4 worm cellular contexts compared by ENCODE assay signal in the genomic region with DNA sequence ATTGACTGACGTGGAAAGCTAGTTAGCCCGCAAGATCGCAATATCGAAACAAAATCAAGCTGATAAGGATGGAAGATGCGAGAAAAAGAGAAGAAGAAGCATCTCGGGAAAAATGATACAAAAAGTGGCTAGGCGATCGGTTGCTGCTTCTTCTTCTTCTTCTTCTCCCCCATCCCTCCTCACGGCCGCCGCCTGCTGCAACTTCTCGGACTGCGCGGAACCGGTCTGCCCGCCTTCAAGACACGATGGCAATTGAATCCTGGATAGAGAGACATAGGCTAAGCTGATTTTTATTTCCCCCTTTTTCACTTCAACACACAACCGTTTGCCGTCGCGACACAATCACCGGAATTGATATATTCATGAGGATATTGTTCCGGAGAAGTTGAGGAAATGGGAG.
TF ChIP-seq lines count a peak whose summit lies in the region.

No protein-coding gene starts in this region.

TF ChIP-seq in whole organism, L1 larva, 84 proteins besides CTCF, POLR2A, EP300 and RAD21:
- no peak for TF ChIP-seq elt-2 (tag; optimal IDR thresholded peaks at IDR 0.05; lab: Kevin White, UChicago)
- peak; percentile 25 for TF ChIP-seq blmp-1 (tag; optimal IDR thresholded peaks at IDR 0.05; lab: Kevin White, UChicago)

TF ChIP-seq in whole organism, L3 larva, 47 proteins besides CTCF, POLR2A, EP300 and RAD21:
- TF ChIP-seq egl-5 (tag; optimal IDR thresholded peaks at IDR 0.05; lab: Kevin White, UChicago) (no peak), fos-1 (tag; optimal IDR thresholded peaks at IDR 0.05; lab: Kevin White, UChicago) (no peak), hmg-11 (tag; optimal IDR thresholded peaks at IDR 0.05; lab: Kevin White, UChicago) (no peak), lin-39 (tag; optimal IDR thresholded peaks at IDR 0.05; lab: Kevin White, UChicago) (no peak), mdl-1 (tag; optimal IDR thresholded peaks at IDR 0.05; lab: Kevin White, UChicago) (no peak), nhr-23 (tag; optimal IDR thresholded peaks at IDR 0.05; lab: Kevin White, UChicago) (peak; percentile 11)
TF ChIP-seq in whole organism, L3 larva: peak in this region for 1.

TF ChIP-seq in whole organism, L4 larva, 104 proteins besides CTCF, POLR2A, EP300 and RAD21:
- TF ChIP-seq mxl-3 (GFP tag; optimal IDR thresholded peaks at IDR 0.05; lab: Kevin White, UChicago) = peak; percentile 53
- TF ChIP-seq set-16 (GFP tag; IDR thresholded peaks at IDR 0.05; lab: Robert Waterston, UW) = peak; percentile 68
- TF ChIP-seq F10B5.3 (tag; optimal IDR thresholded peaks at IDR 0.05; lab: Kevin White, UChicago) = no peak
- no peak for TF ChIP-seq mdl-1 (tag; optimal IDR thresholded peaks at IDR 0.05; lab: Kevin White, UChicago)
TF ChIP-seq in whole organism, L4 larva: peak in this region for 2.

TF ChIP-seq in whole organism, young adult, 124 proteins besides CTCF, POLR2A, EP300 and RAD21:
- TF ChIP-seq lsy-27 (tag; optimal IDR thresholded peaks at IDR 0.05; lab: Kevin White, UChicago; ENCODE audit: borderline replicate concordance, insufficient read depth) = no peak
- TF ChIP-seq F52B5.7 (tag; optimal IDR thresholded peaks at IDR 0.05; lab: Kevin White, UChicago) = no peak
- TF ChIP-seq zfh-2 (GFP tag; conservative IDR thresholded peaks at IDR 0.05; lab: Robert Waterston, UW) = peak; percentile 67; the same call in 1 of the 2 replicates
- TF ChIP-seq Y79H2A.3 (GFP tag; conservative IDR thresholded peaks at IDR 0.05; lab: Robert Waterston, UW) = no peak
- no peak for TF ChIP-seq zim-3 (tag; optimal IDR thresholded peaks at IDR 0.05; lab: Kevin White, UChicago)
- no peak for TF ChIP-seq ceh-91 (GFP tag; IDR thresholded peaks at IDR 0.05; lab: Robert Waterston, UW)
- peak; percentile 16; the same call in 1 of the 2 replicates for TF ChIP-seq egrh-3 (GFP tag; IDR thresholded peaks at IDR 0.05; lab: Robert Waterston, UW)
- TF ChIP-seq Y53G8AR.9 (GFP tag; conservative IDR thresholded peaks at IDR 0.05; lab: Robert Waterston, UW) = no peak
- no peak for TF ChIP-seq F22D6.2 (tag; optimal IDR thresholded peaks at IDR 0.05; lab: Kevin White, UChicago)
- no peak for TF ChIP-seq ceh-79 (tag; optimal IDR thresholded peaks at IDR 0.05; lab: Kevin White, UChicago)
- TF ChIP-seq akir-1 (GFP tag; optimal IDR thresholded peaks at IDR 0.05; lab: Kevin White, UChicago) = no peak
- no peak for TF ChIP-seq athp-1 (tag; optimal IDR thresholded peaks at IDR 0.05; lab: Kevin White, UChicago)
- no peak for TF ChIP-seq snpc-4 (GFP tag; optimal IDR thresholded peaks at IDR 0.05; lab: Kevin White, UChicago)
- no peak for TF ChIP-seq snpc-4 (tag; optimal IDR thresholded peaks at IDR 0.05; lab: Kevin White, UChicago)
- no peak for TF ChIP-seq ama-1 (optimal IDR thresholded peaks at IDR 0.05; lab: Kevin White, UChicago)
- no peak for TF ChIP-seq ama-1 (GFP tag; optimal IDR thresholded peaks at IDR 0.05; lab: Kevin White, UChicago)
